Fruit fly (Drosophila melanogaster): Measurements from ENCODE around the gene REPTOR.

REPTOR gene

dm6 chr3R:24543033-24543675 is 39.5 kb downstream of the REPTOR start (continued):
- TF ChIP-seq Dll (GFP tag; IDR thresholded peaks at IDR 0.05; ENCODE audit: partially characterized antibody) (no peak), insv (GFP tag; optimal IDR thresholded peaks at IDR 0.05) (peak in 1 of 2 experiments; percentile 46), mld (GFP tag; IDR thresholded peaks at IDR 0.05; ENCODE audit: partially characterized antibody) (no peak; the same call in 2 of the 3 replicates), CG8290 (GFP tag; optimal IDR thresholded peaks at IDR 0.05) (no peak), CG8290 (tag; optimal IDR thresholded peaks at IDR 0.05) (no peak), phol (tag; optimal IDR thresholded peaks at IDR 0.05) (peak; percentile 82), ab (GFP tag; optimal IDR thresholded peaks at IDR 0.05) (peak; percentile 74), esg (GFP tag; conservative IDR thresholded peaks at IDR 0.05) (peak; percentile 93), CG3163 (GFP tag; optimal IDR thresholded peaks at IDR 0.05) (peak; percentile 67), pzg (GFP tag; optimal IDR thresholded peaks at IDR 0.05) (peak; percentile 4), CG6683 (GFP tag; optimal IDR thresholded peaks at IDR 0.05) (peak; percentile 54), unc-4 (GFP tag; IDR thresholded peaks at IDR 0.05; ENCODE audit: partially characterized antibody) (no peak), tap (tag; optimal IDR thresholded peaks at IDR 0.05) (peak; percentile 96), bigmax (GFP tag; optimal IDR thresholded peaks at IDR 0.05) (no peak), HHEX (GFP tag; optimal IDR thresholded peaks at IDR 0.05) (peak; percentile 86), HLH54F (GFP tag; optimal IDR thresholded peaks at IDR 0.05) (peak; percentile 85), CG17802 (tag; optimal IDR thresholded peaks at IDR 0.05) (peak; percentile 29), CG1024 (GFP tag; IDR thresholded peaks at IDR 0.05) (peak; percentile 79), h (optimal IDR thresholded peaks at IDR 0.05) (no peak), ttk (GFP tag; IDR thresholded peaks at IDR 0.05) (peak; percentile 92), CG4328 (GFP tag; optimal IDR thresholded peaks at IDR 0.05) (peak; percentile 79), CG15073 (GFP tag; optimal IDR thresholded peaks at IDR 0.05) (peak; percentile 51), CG11085 (GFP tag; IDR thresholded peaks at IDR 0.05) (peak; percentile 93), chm (GFP tag; IDR thresholded peaks at IDR 0.05) (peak; percentile 93; the same call in 1 of the 2 replicates), chn (GFP tag; optimal IDR thresholded peaks at IDR 0.05) (peak; percentile 83), CG10366 (GFP tag; IDR thresholded peaks at IDR 0.05) (peak; percentile 94), Vsx1 (GFP tag; optimal IDR thresholded peaks at IDR 0.05) (peak; percentile 76), ken (GFP tag; IDR thresholded peaks at IDR 0.05) (peak; percentile 92), Scr (GFP tag; IDR thresholded peaks at IDR 0.05; ENCODE audit: partially characterized antibody) (no peak), CG7745 (tag; optimal IDR thresholded peaks at IDR 0.05) (no peak), CG9437 (GFP tag; optimal IDR thresholded peaks at IDR 0.05) (peak; percentile 87), CG7357 (GFP tag; IDR thresholded peaks at IDR 0.05) (peak; percentile 83), jing (GFP tag; optimal IDR thresholded peaks at IDR 0.05) (peak; percentile 78), HmgZ (tag; optimal IDR thresholded peaks at IDR 0.05) (peak; percentile 97), CG18619 (GFP tag; optimal IDR thresholded peaks at IDR 0.05) (peak; percentile 91), row (GFP tag; IDR thresholded peaks at IDR 0.05) (peak; percentile 98), sens (GFP tag) (peak; percentile 98), gcm2 (GFP tag; optimal IDR thresholded peaks at IDR 0.05) (peak; percentile 77), klu (GFP tag; IDR thresholded peaks at IDR 0.05) (peak; percentile 88), CG15269 (tag; optimal IDR thresholded peaks at IDR 0.05) (peak; percentile 98), ap (GFP tag; IDR thresholded peaks at IDR 0.05) (peak; percentile 91), danr (GFP tag; IDR thresholded peaks at IDR 0.05) (peak; percentile 85), CG34224 (GFP tag; IDR thresholded peaks at IDR 0.05; ENCODE audit: partially characterized antibody) (no peak), Lim3 (GFP tag; IDR thresholded peaks at IDR 0.05) (peak; percentile 80), Gug (GFP tag; IDR thresholded peaks at IDR 0.05) (peak; percentile 95), CoRest (tag; optimal IDR thresholded peaks at IDR 0.05) (peak; percentile 96), usp (GFP tag; optimal IDR thresholded peaks at IDR 0.05) (no peak), CG4617 (GFP tag; optimal IDR thresholded peaks at IDR 0.05; ENCODE audit: borderline replicate concordance) (no peak), CG31388 (GFP tag; optimal IDR thresholded peaks at IDR 0.05) (peak; percentile 68), CG18599 (GFP tag; optimal IDR thresholded peaks at IDR 0.05) (peak; percentile 91)
